Fruit fly (Drosophila melanogaster): ENCODE data around the gene Prp4k.
A peak's percentile ranks its signal among the peaks of the same experiment; 100 is the strongest.

The Prp4k gene

dm6 chr3L:224004-224951, 13.0 kb upstream of the Prp4k start (continued):
- TF ChIP-seq HLH3B (GFP tag; IDR thresholded peaks at IDR 0.05) = peak; percentile 11; the same call in 1 of the 2 replicates
- TF ChIP-seq Max (GFP tag; optimal IDR thresholded peaks at IDR 0.05) = no peak
- no peak for TF ChIP-seq Bteb2 (GFP tag; optimal IDR thresholded peaks at IDR 0.05)
- TF ChIP-seq slou (GFP tag; optimal IDR thresholded peaks at IDR 0.05) = no peak
- TF ChIP-seq Eip74EF (GFP tag; optimal IDR thresholded peaks at IDR 0.05) = peak in 1 of 2 experiments; percentile 81
- no peak for TF ChIP-seq unc-4 (GFP tag; IDR thresholded peaks at IDR 0.05; ENCODE audit: partially characterized antibody)
- TF ChIP-seq ind (GFP tag; optimal IDR thresholded peaks at IDR 0.05) = no peak
- TF ChIP-seq CG3163 (GFP tag; optimal IDR thresholded peaks at IDR 0.05) = peak; percentile 20
- TF ChIP-seq CG4404 (GFP tag; IDR thresholded peaks at IDR 0.05) = no peak
- no peak for TF ChIP-seq CG18262 (tag; optimal IDR thresholded peaks at IDR 0.05)
- TF ChIP-seq CG9215 (GFP tag; IDR thresholded peaks at IDR 0.05) = no peak
- no peak for TF ChIP-seq pb (GFP tag; optimal IDR thresholded peaks at IDR 0.05)
- no peak for TF ChIP-seq HLH54F (GFP tag; optimal IDR thresholded peaks at IDR 0.05)
- TF ChIP-seq CG18476 (GFP tag; optimal IDR thresholded peaks at IDR 0.05) = no peak
- TF ChIP-seq nerfin-1 (tag; optimal IDR thresholded peaks at IDR 0.05) = no peak
- no peak for TF ChIP-seq CG10366 (GFP tag; IDR thresholded peaks at IDR 0.05)
- peak; percentile 5; the same call in 1 of the 2 replicates for TF ChIP-seq CG11085 (GFP tag; IDR thresholded peaks at IDR 0.05)
- no peak for TF ChIP-seq CG17385 (GFP tag; optimal IDR thresholded peaks at IDR 0.05)
- TF ChIP-seq bsh (GFP tag; optimal IDR thresholded peaks at IDR 0.05) = no peak
- no peak for TF ChIP-seq CG17612 (GFP tag; IDR thresholded peaks at IDR 0.05)
- TF ChIP-seq Sox102F (GFP tag; optimal IDR thresholded peaks at IDR 0.05) = no peak
- TF ChIP-seq CG12299 (tag; optimal IDR thresholded peaks at IDR 0.05) = no peak
- no peak for TF ChIP-seq NK7.1 (GFP tag; optimal IDR thresholded peaks at IDR 0.05)
- TF ChIP-seq sd (tag; optimal IDR thresholded peaks at IDR 0.05) = no peak
- no peak for TF ChIP-seq hb (GFP tag; IDR thresholded peaks at IDR 0.05; ENCODE audit: partially characterized antibody)
- TF ChIP-seq CG15479 (GFP tag; optimal IDR thresholded peaks at IDR 0.05) = no peak
- TF ChIP-seq cas (GFP tag; IDR thresholded peaks at IDR 0.05) = peak; percentile 63; the same call in 1 of the 2 replicates
- no peak for TF ChIP-seq CG6654 (GFP tag; optimal IDR thresholded peaks at IDR 0.05)
- no peak for TF ChIP-seq zen (tag; optimal IDR thresholded peaks at IDR 0.05)
- TF ChIP-seq slbo (GFP tag; IDR thresholded peaks at IDR 0.05) = peak; percentile 23; the same call in 1 of the 2 replicates
- TF ChIP-seq Aef1 (GFP tag; IDR thresholded peaks at IDR 0.05) = peak; percentile 64; the same call in 2 of the 3 replicates
- no peak for TF ChIP-seq sob (GFP tag; IDR thresholded peaks at IDR 0.05)
- TF ChIP-seq CG1024 (GFP tag; IDR thresholded peaks at IDR 0.05) = peak; percentile 6; the same call in 1 of the 2 replicates
- TF ChIP-seq al (GFP tag; IDR thresholded peaks at IDR 0.05) = no peak
- peak; percentile 81 for TF ChIP-seq CG8924 (tag; optimal IDR thresholded peaks at IDR 0.05)
- TF ChIP-seq CG17912 (GFP tag; optimal IDR thresholded peaks at IDR 0.05) = no peak
- TF ChIP-seq Hmx (GFP tag; optimal IDR thresholded peaks at IDR 0.05) = no peak
- no peak for TF ChIP-seq Dip2 (GFP tag; IDR thresholded peaks at IDR 0.05)
- TF ChIP-seq Tbp (GFP tag; optimal IDR thresholded peaks at IDR 0.05) = peak; percentile 82
- no peak for TF ChIP-seq Doc3 (GFP tag; IDR thresholded peaks at IDR 0.05; ENCODE audit: partially characterized antibody)
- no peak for TF ChIP-seq CG8290 (GFP tag; optimal IDR thresholded peaks at IDR 0.05)
- peak in 1 of 2 experiments; percentile 83 for TF ChIP-seq CG8290 (tag; optimal IDR thresholded peaks at IDR 0.05)
- TF ChIP-seq pum (GFP tag; optimal IDR thresholded peaks at IDR 0.05) = no peak
- no peak for TF ChIP-seq CG11696 (GFP tag; IDR thresholded peaks at IDR 0.05)
- no peak for TF ChIP-seq Hsf (GFP tag; optimal IDR thresholded peaks at IDR 0.05)
- TF ChIP-seq maf-S (GFP tag; optimal IDR thresholded peaks at IDR 0.05) = no peak
- 0 out of 2 replicates have a peak, but pooled peaks have one; percentile 19 for TF ChIP-seq Taf1 (GFP tag; IDR thresholded peaks at IDR 0.05)
- TF ChIP-seq Ets97D (GFP tag; optimal IDR thresholded peaks at IDR 0.05) = no peak
- TF ChIP-seq CG4854 (GFP tag; optimal IDR thresholded peaks at IDR 0.05) = no peak

Data from whole organism, embryonic.